Worm (Caenorhabditis elegans) whole organism, L1 larva: ENCODE results near the gene dac-1.

Source experiments
- C04F5.9 ChIP-seq: sonication (generic microtip); optimal IDR thresholded peaks from 2 replicates; lab custom pipeline; 2016; ENCODE audit warnings: missing genetic modification characterization, missing compliant biosample characterization
- C16A3.4 ChIP-seq: fragments of 150-350 bp; optimal IDR thresholded peaks from 2 replicates; lab custom pipeline; 2014; ENCODE audit warnings: missing biosample characterization, missing genetic modification characterization
- C34B4.2 ChIP-seq: sonication (generic microtip); optimal IDR thresholded peaks from 2 replicates; lab custom pipeline; 2017; ENCODE audit warnings: mild to moderate bottlenecking, missing genetic modification characterization, missing compliant biosample characterization
- Y116A8C.19 ChIP-seq: sonication (generic microtip); optimal IDR thresholded peaks from 2 replicates; lab custom pipeline; 2016; ENCODE audit warnings: missing compliant biosample characterization, missing genetic modification characterization, borderline replicate concordance
- aha-1 ChIP-seq: fragments of 150-350 bp; optimal IDR thresholded peaks from 2 replicates; lab custom pipeline; 2014; ENCODE audit warnings: missing biosample characterization, missing genetic modification characterization
- blmp-1 ChIP-seq: fragments of 150-350 bp; optimal IDR thresholded peaks from 2 replicates; lab custom pipeline; 2014; ENCODE audit warnings: missing biosample characterization, missing genetic modification characterization
- ceh-63 ChIP-seq: fragments of 200-800 bp; sonication (Bioruptor generic); optimal IDR thresholded peaks from 2 replicates; lab custom pipeline; 2018; ENCODE audit warnings: mild to moderate bottlenecking, missing genetic modification characterization, missing compliant biosample characterization
- ceh-8 ChIP-seq: fragments of 200-800 bp; sonication (Bioruptor generic); optimal IDR thresholded peaks from 2 replicates; lab custom pipeline; 2018; ENCODE audit warnings: mild to moderate bottlenecking, missing genetic modification characterization, moderate library complexity, missing compliant biosample characterization
- ceh-82 ChIP-seq, 3 experiments: fragments of 150-350 bp in 1 of 3; sonication (generic microtip) in 2 of 3; optimal IDR thresholded peaks; 2 replicates each; lab custom pipeline; 2014 to 2017; ENCODE audit warnings: missing biosample characterization in 3 of 3, missing genetic modification characterization in 3 of 3
- ceh-88 ChIP-seq: fragments of 200-800 bp; sonication (Bioruptor generic); IDR thresholded peaks from 2 replicates; pipeline ENCODE4 v1.3.6; 2022; ENCODE audit warnings: missing genetic modification characterization, missing compliant biosample characterization
- dpl-1 ChIP-seq, 3 experiments: fragments of 150-350 bp in 2 of 3; sonication (generic microtip) in 1 of 3; optimal IDR thresholded peaks; 2 replicates each; lab custom pipeline; 2014 to 2017; ENCODE audit warnings: missing biosample characterization in 3 of 3, missing genetic modification characterization in 3 of 3, missing genetic modification reagents in 3 of 3
- dsc-1 ChIP-seq: sonication (generic microtip); optimal IDR thresholded peaks from 2 replicates; lab custom pipeline; 2016; ENCODE audit warnings: mild to moderate bottlenecking, missing genetic modification characterization, missing compliant biosample characterization
- efl-3 ChIP-seq: fragments of 200-800 bp; sonication (Bioruptor generic); optimal IDR thresholded peaks from 2 replicates; lab custom pipeline; 2018; ENCODE audit warnings: mild to moderate bottlenecking, missing genetic modification characterization, missing compliant biosample characterization
- egl-13 ChIP-seq: sonication (generic microtip); optimal IDR thresholded peaks from 2 replicates; lab custom pipeline; 2016; ENCODE audit warnings: missing genotype, missing genetic modification reagents, missing genetic modification characterization, missing compliant biosample characterization
- egl-27 ChIP-seq, 2 experiments: fragments of 150-350 bp in 1 of 2; sonication (generic microtip); optimal IDR thresholded peaks; 3 replicates each; lab custom pipeline; 2017 to 2018; ENCODE audit warnings: missing biosample characterization in 2 of 2, missing genetic modification characterization in 2 of 2, missing genetic modification reagents in 2 of 2
- elt-3 ChIP-seq, 6 experiments: fragments of 150-350 bp in 1 of 6; sonication (generic microtip); optimal IDR thresholded peaks; 2 replicates each; lab custom pipeline; 2017 to 2018; ENCODE audit warnings: missing biosample characterization in 6 of 6, missing genetic modification characterization in 6 of 6, inconsistent platforms in 1 of 6
- ets-5 ChIP-seq: fragments of 200-800 bp; sonication (Bioruptor generic); IDR thresholded peaks from 2 replicates; pipeline ENCODE4 v1.3.6; 2022; ENCODE audit warnings: missing genetic modification characterization, missing compliant biosample characterization
- fkh-10 ChIP-seq: sonication (generic microtip); optimal IDR thresholded peaks from 2 replicates; lab custom pipeline; 2017; ENCODE audit warnings: missing biosample characterization, missing genetic modification reagents, missing genetic modification characterization
- fkh-8 ChIP-seq: sonication (generic microtip); optimal IDR thresholded peaks from 2 replicates; lab custom pipeline; 2016; ENCODE audit warnings: mild to moderate bottlenecking, missing genetic modification characterization, missing compliant biosample characterization
- fos-1 ChIP-seq: fragments of 150-350 bp; optimal IDR thresholded peaks from 2 replicates; lab custom pipeline; 2014; ENCODE audit warnings: missing biosample characterization, missing genetic modification characterization
- grh-1 ChIP-seq: fragments of 200-800 bp; sonication (Bioruptor generic); IDR thresholded peaks from 2 replicates; pipeline ENCODE4 v1.3.6; 2022; ENCODE audit warnings: missing genetic modification reagents, missing genetic modification characterization, missing compliant biosample characterization
- hlh-4 ChIP-seq: sonication (generic microtip); optimal IDR thresholded peaks from 2 replicates; lab custom pipeline; 2016; ENCODE audit warnings: mild to moderate bottlenecking, missing genetic modification characterization, missing compliant biosample characterization
- irx-1 ChIP-seq: sonication (generic microtip); optimal IDR thresholded peaks from 2 replicates; lab custom pipeline; 2016; ENCODE audit warnings: missing genetic modification characterization, missing compliant biosample characterization
- isw-1 ChIP-seq: fragments of 200-800 bp; sonication (Bioruptor generic); IDR thresholded peaks from 2 replicates; pipeline ENCODE4 v1.3.6; 2022; ENCODE audit warnings: missing genetic modification characterization, missing compliant biosample characterization
- lin-13 ChIP-seq: fragments of 150-350 bp; optimal IDR thresholded peaks from 2 replicates; lab custom pipeline; 2014; ENCODE audit warnings: missing biosample characterization, missing genetic modification reagents, missing genetic modification characterization
- lin-35 ChIP-seq, 2 experiments: fragments of 150-350 bp; optimal IDR thresholded peaks; 2 replicates each; lab custom pipeline; 2014; ENCODE audit warnings: missing biosample characterization in 2 of 2, missing genetic modification characterization in 2 of 2, missing genetic modification reagents in 2 of 2
- lin-39 ChIP-seq: fragments of 150-350 bp; optimal IDR thresholded peaks from 2 replicates; lab custom pipeline; 2014; ENCODE audit warnings: missing biosample characterization, missing genetic modification reagents, missing genetic modification characterization
- lir-3 ChIP-seq: sonication (generic microtip); optimal IDR thresholded peaks from 2 replicates; lab custom pipeline; 2016; ENCODE audit warnings: mild to moderate bottlenecking, missing genetic modification characterization, moderate library complexity, missing compliant biosample characterization; ENCODE audit not compliant: poor library complexity
- lsy-2 ChIP-seq, 2 experiments: fragments of 150-350 bp; optimal IDR thresholded peaks; 2 replicates each; lab custom pipeline; 2014; ENCODE audit warnings: missing biosample characterization in 2 of 2, missing genetic modification characterization in 2 of 2
- mep-1 ChIP-seq: fragments of 150-350 bp; optimal IDR thresholded peaks from 2 replicates; lab custom pipeline; 2014; ENCODE audit warnings: missing biosample characterization, missing genetic modification characterization
- nhr-12 ChIP-seq: sonication (generic microtip); optimal IDR thresholded peaks from 2 replicates; lab custom pipeline; 2017; ENCODE audit warnings: missing biosample characterization, missing genetic modification characterization
- nhr-28 ChIP-seq: fragments of 150-350 bp; optimal IDR thresholded peaks from 2 replicates; lab custom pipeline; 2014; ENCODE audit warnings: missing biosample characterization, missing genetic modification characterization
- nhr-47 ChIP-seq: sonication (generic microtip); optimal IDR thresholded peaks from 2 replicates; lab custom pipeline; 2016; ENCODE audit warnings: mild to moderate bottlenecking, missing genetic modification characterization, moderate library complexity, missing compliant biosample characterization
- nhr-71 ChIP-seq: sonication (generic microtip); optimal IDR thresholded peaks from 2 replicates; lab custom pipeline; 2016; ENCODE audit warnings: mild to moderate bottlenecking, missing genetic modification characterization, moderate library complexity, missing compliant biosample characterization
- nhr-76 ChIP-seq: sonication (generic microtip); optimal IDR thresholded peaks from 2 replicates; lab custom pipeline; 2017; ENCODE audit warnings: missing biosample characterization, missing genetic modification characterization
- nhr-77 ChIP-seq: fragments of 150-350 bp; optimal IDR thresholded peaks from 2 replicates; lab custom pipeline; 2014; ENCODE audit warnings: missing biosample characterization, missing genetic modification characterization
- nhr-84 ChIP-seq: sonication (generic microtip); optimal IDR thresholded peaks from 2 replicates; lab custom pipeline; 2017; ENCODE audit warnings: missing biosample characterization, missing genetic modification characterization
- pqm-1 ChIP-seq: sonication (generic microtip); optimal IDR thresholded peaks from 3 replicates; lab custom pipeline; 2017; ENCODE audit warnings: missing biosample characterization, missing genetic modification characterization
- skn-1 ChIP-seq: fragments of 150-350 bp; optimal IDR thresholded peaks from 2 replicates; lab custom pipeline; 2014; ENCODE audit warnings: missing biosample characterization, missing genetic modification characterization
- sox-4 ChIP-seq: sonication (generic microtip); optimal IDR thresholded peaks from 2 replicates; lab custom pipeline; 2016; ENCODE audit warnings: missing genetic modification characterization, missing compliant biosample characterization
- sptf-1 ChIP-seq: fragments of 150-350 bp; optimal IDR thresholded peaks from 2 replicates; lab custom pipeline; 2014; ENCODE audit warnings: missing biosample characterization, missing genetic modification characterization
- sup-37 ChIP-seq: fragments of 200-800 bp; sonication (Bioruptor generic); optimal IDR thresholded peaks from 2 replicates; lab custom pipeline; 2018; ENCODE audit warnings: mild to moderate bottlenecking, missing genetic modification characterization, missing compliant biosample characterization
- swsn-7 ChIP-seq: sonication (generic microtip); optimal IDR thresholded peaks from 2 replicates; lab custom pipeline; 2016; ENCODE audit warnings: missing genetic modification characterization, missing compliant biosample characterization
- tlp-1 ChIP-seq: fragments of 150-350 bp; optimal IDR thresholded peaks from 2 replicates; lab custom pipeline; 2014; ENCODE audit warnings: missing biosample characterization, missing genetic modification characterization
- unc-130 ChIP-seq: fragments of 150-350 bp; optimal IDR thresholded peaks from 2 replicates; lab custom pipeline; 2017; ENCODE audit warnings: missing biosample characterization, missing genetic modification characterization, inconsistent platforms
- unc-30 ChIP-seq: sonication (generic microtip); optimal IDR thresholded peaks from 2 replicates; lab custom pipeline; 2017; ENCODE audit warnings: missing biosample characterization, missing genetic modification characterization
- unc-62 ChIP-seq: fragments of 150-350 bp; optimal IDR thresholded peaks from 2 replicates; lab custom pipeline; 2014; ENCODE audit warnings: missing biosample characterization, missing genetic modification reagents, missing genetic modification characterization
- unc-98 ChIP-seq: fragments of 200-800 bp; sonication (Bioruptor generic); IDR thresholded peaks from 2 replicates; pipeline ENCODE4 v1.3.6; 2022; ENCODE audit warnings: missing genetic modification characterization, missing compliant biosample characterization
- vab-15 ChIP-seq: sonication (generic microtip); optimal IDR thresholded peaks from 2 replicates; lab custom pipeline; 2017; ENCODE audit warnings: missing genotype, mild to moderate bottlenecking, missing genetic modification characterization, missing compliant biosample characterization
- xbp-1 ChIP-seq: sonication (generic microtip); optimal IDR thresholded peaks from 2 replicates; lab custom pipeline; 2016; ENCODE audit warnings: missing genetic modification characterization, missing compliant biosample characterization
- zag-1 ChIP-seq: fragments of 150-350 bp; optimal IDR thresholded peaks from 2 replicates; lab custom pipeline; 2014; ENCODE audit warnings: missing biosample characterization, missing genetic modification characterization
- zip-4 ChIP-seq: fragments of 200-800 bp; sonication (Bioruptor generic); optimal IDR thresholded peaks from 2 replicates; lab custom pipeline; 2018; ENCODE audit warnings: mild to moderate bottlenecking, missing genetic modification characterization, moderate library complexity, missing compliant biosample characterization

The dac-1 gene

ce11 chrIII:783254-783753 is 32.6 kb upstream of the dac-1 start, which contains the start of the genes dagl-2 and ppm-1.G (continued):
- TF ChIP-seq C04F5.9 (tag; lab: Kevin White, UChicago) (peak; percentile 68), zip-4 (GFP tag; lab: Kevin White, UChicago) (peak; percentile 90), nhr-84 (no peak), grh-1 (no peak), dsc-1 (tag; lab: Kevin White, UChicago) (peak; percentile 81), isw-1 (GFP tag; lab: Robert Waterston, UW) (peak; percentile 72), ceh-63 (GFP tag; lab: Kevin White, UChicago) (no peak), ceh-82 (tag; optimal IDR thresholded peaks at IDR 0.05; lab: Kevin White, UChicago) (peak; percentile 72 to 87 (median 77)), skn-1 (tag; lab: Kevin White, UChicago) (peak; percentile 85), sptf-1 (tag; lab: Kevin White, UChicago) (no peak), fos-1 (no peak), egl-27 (tag; optimal IDR thresholded peaks at IDR 0.05; lab: Kevin White, UChicago) (no peak), efl-3 (GFP tag; lab: Kevin White, UChicago) (no peak), elt-3 (tag; optimal IDR thresholded peaks at IDR 0.05; lab: Kevin White, UChicago) (peak in 1 of 6 experiments; percentile 67), pqm-1 (no peak), sup-37 (GFP tag; lab: Kevin White, UChicago) (no peak), fkh-10 (GFP tag; lab: Kevin White, UChicago) (peak; percentile 19), tlp-1 (tag; lab: Kevin White, UChicago) (no peak), lin-13 (GFP tag; lab: Kevin White, UChicago) (peak; percentile 76), Y116A8C.19 (tag; lab: Kevin White, UChicago) (peak; percentile 5), vab-15 (peak; percentile 73), ets-5 (no peak), unc-30 (no peak), swsn-7 (tag; lab: Kevin White, UChicago) (peak; percentile 78), C34B4.2 (tag; lab: Kevin White, UChicago) (no peak), hlh-4 (tag; lab: Kevin White, UChicago) (no peak), nhr-28 (tag; lab: Kevin White, UChicago) (no peak), mep-1 (peak; percentile 86), sox-4 (tag; lab: Kevin White, UChicago) (peak; percentile 62), blmp-1 (tag; lab: Kevin White, UChicago) (peak; percentile 66), aha-1 (tag; lab: Kevin White, UChicago) (no peak), unc-98 (peak; percentile 73), ceh-88 (GFP tag; lab: Robert Waterston, UW) (no peak), C16A3.4 (tag; lab: Kevin White, UChicago) (peak; percentile 73), dpl-1 (GFP tag; optimal IDR thresholded peaks at IDR 0.05; lab: Kevin White, UChicago) (peak; percentile 68 to 82 (median 70)), egl-13 (tag; lab: Kevin White, UChicago) (peak; percentile 74), unc-130 (tag; lab: Kevin White, UChicago) (peak; percentile 68), nhr-76 (tag; lab: Kevin White, UChicago) (no peak), irx-1 (tag; lab: Kevin White, UChicago) (peak; percentile 86), lin-39 (tag; lab: Kevin White, UChicago) (no peak), lin-35 (GFP tag; optimal IDR thresholded peaks at IDR 0.05; lab: Kevin White, UChicago) (peak; percentile 76 to 84), nhr-77 (tag; lab: Kevin White, UChicago) (peak; percentile 42)

ce11 chrIII:789604-790003 is 26.3 kb upstream of the dac-1 start:
- TF ChIP-seq sptf-1 (tag; lab: Kevin White, UChicago) (no peak), elt-3 (tag; optimal IDR thresholded peaks at IDR 0.05; lab: Kevin White, UChicago) (no peak), nhr-12 (tag; lab: Kevin White, UChicago) (no peak), lir-3 (no peak), dsc-1 (tag; lab: Kevin White, UChicago) (peak; percentile 94), sox-4 (tag; lab: Kevin White, UChicago) (peak; percentile 85), tlp-1 (tag; lab: Kevin White, UChicago) (no peak), fkh-8 (tag; lab: Kevin White, UChicago) (peak; percentile 84), ceh-8 (GFP tag; lab: Kevin White, UChicago) (no peak), egl-13 (tag; lab: Kevin White, UChicago) (peak; percentile 30), mep-1 (no peak), xbp-1 (peak; percentile 7), swsn-7 (tag; lab: Kevin White, UChicago) (peak; percentile 3), lin-35 (GFP tag; optimal IDR thresholded peaks at IDR 0.05; lab: Kevin White, UChicago) (no peak), zag-1 (tag; lab: Kevin White, UChicago) (no peak), nhr-71 (tag; lab: Kevin White, UChicago) (peak; percentile 69), nhr-47 (tag; lab: Kevin White, UChicago) (peak; percentile 56), unc-62 (GFP tag; lab: Kevin White, UChicago) (no peak), lsy-2 (tag; optimal IDR thresholded peaks at IDR 0.05; lab: Kevin White, UChicago) (peak in 1 of 2 experiments; percentile 24)
